Comparison of ENCODE assay signal across 2 fruit fly cellular contexts in the genomic region with DNA sequence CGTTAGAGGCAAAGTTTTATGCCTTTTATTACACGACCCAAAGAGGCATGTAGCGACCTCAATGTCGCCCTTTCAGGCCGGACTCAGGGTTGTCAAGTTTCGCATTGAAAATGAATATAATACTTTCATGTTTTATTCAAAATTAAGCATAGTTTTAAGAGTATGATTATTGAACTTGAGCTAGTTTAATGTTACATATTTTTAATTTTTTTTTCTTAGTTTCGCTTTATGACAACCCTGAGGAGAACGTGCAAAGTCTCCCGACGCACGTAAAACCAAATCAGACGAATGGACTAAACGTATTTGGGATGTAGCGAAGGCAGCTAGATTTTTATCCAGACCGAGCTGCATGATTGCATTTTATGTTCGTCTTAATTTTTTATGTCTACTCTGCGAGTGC.
TF ChIP-seq lines count a peak whose summit lies in the region.

No protein-coding gene starts in this region.

- TF ChIP-seq CTCF in whole organism, embryonic (GFP tag; optimal IDR thresholded peaks at IDR 0.05; lab: Kevin White, UChicago) = no peak

TF ChIP-seq in whole organism, embryonic, 481 proteins besides CTCF, POLR2A, EP300 and RAD21 (continues in another document):
- TF ChIP-seq Atf-2 (GFP tag; optimal IDR thresholded peaks at IDR 0.05; lab: Kevin White, UChicago) (no peak), CG18764 (GFP tag; optimal IDR thresholded peaks at IDR 0.05; lab: Kevin White, UChicago) (no peak), rib (GFP tag; IDR thresholded peaks at IDR 0.05; lab: Robert Waterston, UW) (no peak), CG12391 (tag; optimal IDR thresholded peaks at IDR 0.05; lab: Kevin White, UChicago) (no peak), CG7928 (GFP tag; optimal IDR thresholded peaks at IDR 0.05; lab: Kevin White, UChicago) (no peak), prd (optimal IDR thresholded peaks at IDR 0.05; lab: Kevin White, UChicago) (no peak), prd (GFP tag; IDR thresholded peaks at IDR 0.05; lab: Robert Waterston, UW) (peak; percentile 32; the same call in 2 of the 3 replicates), CG18599 (GFP tag; optimal IDR thresholded peaks at IDR 0.05; lab: Kevin White, UChicago) (peak; percentile 44), CG10366 (GFP tag; IDR thresholded peaks at IDR 0.05; lab: Robert Waterston, UW) (no peak), lola (GFP tag; optimal IDR thresholded peaks at IDR 0.05; lab: Kevin White, UChicago) (no peak), ap (GFP tag; IDR thresholded peaks at IDR 0.05; lab: Robert Waterston, UW) (0 out of 2 replicates have a peak, but pooled peaks have one; percentile 18), oc (tag; optimal IDR thresholded peaks at IDR 0.05; lab: Kevin White, UChicago) (no peak), az2 (GFP tag; optimal IDR thresholded peaks at IDR 0.05; lab: Kevin White, UChicago) (peak; percentile 0), Bdp1 (GFP tag; optimal IDR thresholded peaks at IDR 0.05; lab: Kevin White, UChicago) (no peak), CG7839 (tag; optimal IDR thresholded peaks at IDR 0.05; lab: Kevin White, UChicago) (no peak), CG3281 (GFP tag; optimal IDR thresholded peaks at IDR 0.05; lab: Kevin White, UChicago) (no peak), Ets65A (GFP tag; lab: Kevin White, UChicago) (peak; percentile 86), CG17328 (GFP tag; IDR thresholded peaks at IDR 0.05; lab: Robert Waterston, UW) (0 out of 2 replicates have a peak, but pooled peaks have one; percentile 14), Abd-B (GFP tag; optimal IDR thresholded peaks at IDR 0.05; lab: Kevin White, UChicago) (peak; percentile 38), Dbx (GFP tag; IDR thresholded peaks at IDR 0.05; lab: Robert Waterston, UW) (no peak), CG2678 (tag; optimal IDR thresholded peaks at IDR 0.05; lab: Kevin White, UChicago) (peak; percentile 38), Ets97D (GFP tag; optimal IDR thresholded peaks at IDR 0.05; lab: Kevin White, UChicago) (no peak), CG4282 (GFP tag; optimal IDR thresholded peaks at IDR 0.05; lab: Kevin White, UChicago) (no peak), CG31441 (GFP tag; IDR thresholded peaks at IDR 0.05; lab: Robert Waterston, UW) (0 out of 2 replicates have a peak, but pooled peaks have one; percentile 21), CG8944 (GFP tag; optimal IDR thresholded peaks at IDR 0.05; lab: Kevin White, UChicago) (no peak), Med (GFP tag; lab: Kevin White, UChicago) (peak; percentile 66), CG2889 (GFP tag; IDR thresholded peaks at IDR 0.05; lab: Robert Waterston, UW) (no peak), gem (tag; optimal IDR thresholded peaks at IDR 0.05; lab: Kevin White, UChicago) (peak; percentile 51), lab (GFP tag; optimal IDR thresholded peaks at IDR 0.05; lab: Kevin White, UChicago) (peak; percentile 17), unpg (GFP tag; optimal IDR thresholded peaks at IDR 0.05; lab: Kevin White, UChicago) (peak; percentile 36), HHEX (GFP tag; optimal IDR thresholded peaks at IDR 0.05; lab: Kevin White, UChicago) (no peak), D19B (GFP tag; optimal IDR thresholded peaks at IDR 0.05; lab: Kevin White, UChicago) (no peak), Antp (GFP tag; optimal IDR thresholded peaks at IDR 0.05; lab: Kevin White, UChicago) (no peak), CG17385 (GFP tag; optimal IDR thresholded peaks at IDR 0.05; lab: Kevin White, UChicago) (peak; percentile 2), sisA (GFP tag; IDR thresholded peaks at IDR 0.05; lab: Robert Waterston, UW) (no peak; the same call in 1 of the 2 replicates), lbe (GFP tag; optimal IDR thresholded peaks at IDR 0.05; lab: Kevin White, UChicago) (no peak), Hand (GFP tag; optimal IDR thresholded peaks at IDR 0.05; lab: Kevin White, UChicago) (no peak), GATAe (GFP tag; conservative IDR thresholded peaks at IDR 0.05; lab: Robert Waterston, UW) (no peak), row (GFP tag; IDR thresholded peaks at IDR 0.05; lab: Robert Waterston, UW) (peak; percentile 28; the same call in 1 of the 3 replicates), Hr51 (GFP tag; optimal IDR thresholded peaks at IDR 0.05; lab: Kevin White, UChicago) (peak in 1 of 2 experiments; percentile 24), CG9817 (tag; optimal IDR thresholded peaks at IDR 0.05; lab: Kevin White, UChicago) (no peak), sug (tag; optimal IDR thresholded peaks at IDR 0.05; lab: Kevin White, UChicago) (no peak), CG8388 (GFP tag; optimal IDR thresholded peaks at IDR 0.05; lab: Kevin White, UChicago) (no peak), CG17359 (tag; optimal IDR thresholded peaks at IDR 0.05; lab: Kevin White, UChicago) (peak; percentile 30)

TF ChIP-seq in whole organism, pupa, 21 proteins besides CTCF, POLR2A, EP300 and RAD21:
- TF ChIP-seq CG4496 (GFP tag; IDR thresholded peaks at IDR 0.05; lab: Robert Waterston, UW) (0 out of 3 replicates have a peak, but pooled peaks have one; percentile 20), CG9948 (tag; optimal IDR thresholded peaks at IDR 0.05; lab: Kevin White, UChicago) (no peak)
